Fruit fly (Drosophila melanogaster): ENCODE data around the gene Cse1.

- TF ChIP-seq CG1620 (GFP tag; optimal IDR thresholded peaks at IDR 0.05) (no peak), ovo (GFP tag; optimal IDR thresholded peaks at IDR 0.05) (no peak), CG14711 (tag; optimal IDR thresholded peaks at IDR 0.05) (no peak), cic (GFP tag; optimal IDR thresholded peaks at IDR 0.05) (no peak), Mnt (GFP tag; optimal IDR thresholded peaks at IDR 0.05) (no peak), CG7045 (GFP tag; optimal IDR thresholded peaks at IDR 0.05) (no peak)
Measured at dm6 chr2L:16788885-16789284, 36.1 kb downstream of the Cse1 start.
